Worm (Caenorhabditis elegans): ENCODE measurements around the gene F02E11.4.

- TF ChIP-seq aly-1 (tag; optimal IDR thresholded peaks at IDR 0.05) (no peak), F13C5.2 (tag; optimal IDR thresholded peaks at IDR 0.05) (no peak), hmbx-1 (tag; optimal IDR thresholded peaks at IDR 0.05) (no peak), ama-1 (optimal IDR thresholded peaks at IDR 0.05) (no peak), scrt-1 (GFP tag; IDR thresholded peaks at IDR 0.05) (no peak), tbx-37 (GFP tag; conservative IDR thresholded peaks at IDR 0.05) (no peak), hmg-4 (GFP tag; optimal IDR thresholded peaks at IDR 0.05) (no peak), tbx-11 (GFP tag; IDR thresholded peaks at IDR 0.05) (no peak), sea-1 (GFP tag; conservative IDR thresholded peaks at IDR 0.05) (no peak)
These were observed 17.6 kb upstream of the F02E11.4 start, which contains the start of gene btb-17 for ce11 chrII:3295193-3295592.
